Fruit fly (Drosophila melanogaster): ENCODE results near the gene CG2681.

Gene CG2681

DNA sequence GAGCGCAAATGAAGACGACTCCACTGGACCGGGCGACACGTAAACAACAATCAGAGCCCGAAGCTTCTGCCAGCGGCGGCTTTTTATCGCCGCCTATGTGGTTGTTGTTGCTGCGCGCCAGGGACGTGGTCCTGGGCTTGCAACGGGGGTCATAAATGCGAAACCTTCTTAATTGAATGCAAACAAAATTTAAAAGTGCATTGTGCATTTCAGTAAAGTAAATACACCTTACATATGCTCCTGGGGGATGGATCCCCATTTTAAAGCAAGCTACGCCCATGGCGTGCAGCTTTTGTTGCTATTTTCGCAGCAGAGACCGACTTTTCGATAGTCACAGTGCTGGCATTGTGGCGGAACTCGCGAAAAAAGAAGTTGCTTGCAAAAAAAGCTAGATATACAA is 4.8 kb upstream of the CG2681 start, which contains the start of gene Ugalt:
Gene Ugalt (minus strand): TSS at position 160 of the 400 bp plus-strand sequence.
- TF ChIP-seq noc (tag; optimal IDR thresholded peaks at IDR 0.05) = peak; percentile 100

DNA sequence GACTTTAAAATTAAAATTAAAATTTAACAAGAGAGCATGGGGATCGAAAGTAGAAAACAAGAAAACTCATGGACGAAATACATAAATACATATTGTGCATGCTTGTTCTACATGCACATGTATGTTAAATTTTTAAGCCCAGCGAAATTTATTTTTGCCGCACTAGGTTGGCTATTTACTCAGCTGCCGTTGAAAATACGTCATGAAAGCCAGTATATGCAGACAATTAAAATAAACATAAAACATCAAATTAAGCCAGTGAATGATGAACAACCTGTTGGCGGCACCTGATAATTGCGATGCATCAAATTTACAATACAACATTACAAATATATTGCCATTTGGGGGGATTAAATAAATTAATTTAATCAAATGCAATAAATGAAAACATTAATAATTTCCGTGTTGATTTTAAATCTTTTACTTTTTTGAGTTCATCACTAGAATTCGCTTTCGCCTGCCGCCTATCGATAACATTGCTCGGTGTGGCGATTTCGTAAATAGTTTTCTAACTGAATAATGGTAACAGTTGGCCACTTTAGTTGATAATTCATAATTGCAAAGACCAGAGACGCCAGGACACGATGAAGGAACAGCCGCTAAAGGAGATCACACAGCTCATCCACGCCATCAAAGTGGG is 4.2 kb upstream of the CG2681 start, which contains the start of gene eIF2Bbeta:
Gene eIF2Bbeta (plus strand): TSS at position 438 of the 640 bp plus-strand sequence.
- no peak for TF ChIP-seq noc (tag; optimal IDR thresholded peaks at IDR 0.05)

DNA sequence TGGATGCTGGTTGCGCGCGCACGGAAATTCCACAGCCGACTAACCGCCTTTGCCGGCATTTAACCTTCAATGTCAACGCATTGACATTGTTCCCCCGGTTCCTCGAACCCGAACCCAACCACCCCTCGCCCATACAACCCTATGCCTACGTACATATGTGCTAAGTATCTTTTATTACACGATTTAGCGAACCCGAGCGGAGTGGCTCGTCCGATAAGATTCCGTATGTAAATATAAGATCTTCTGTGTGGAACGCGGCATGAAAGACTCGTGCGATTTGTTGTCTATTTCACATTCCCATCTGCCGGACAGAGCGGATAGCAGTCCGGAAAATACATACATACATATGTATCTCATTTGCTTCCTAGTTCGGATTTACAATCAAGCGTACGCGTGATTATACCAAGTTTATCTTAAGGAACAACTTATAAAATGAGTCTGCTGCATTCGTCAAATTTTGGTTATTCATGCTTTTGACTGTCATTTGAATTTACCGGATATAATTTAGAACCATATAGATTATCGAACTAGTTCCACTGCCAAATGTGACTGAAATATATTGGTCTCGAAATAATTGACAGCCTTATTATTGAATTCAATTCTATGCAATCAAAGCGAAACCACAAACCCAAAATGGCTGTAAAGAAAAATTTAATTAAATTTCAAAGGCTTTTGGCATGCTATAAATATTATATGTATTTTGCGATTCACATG is 950 bp upstream of the CG2681 start, which contains the start of gene CG2680:
Gene CG2680 (minus strand): TSS at position 51 of the 714 bp plus-strand sequence.
- no peak for TF ChIP-seq noc (tag; optimal IDR thresholded peaks at IDR 0.05)

DNA sequence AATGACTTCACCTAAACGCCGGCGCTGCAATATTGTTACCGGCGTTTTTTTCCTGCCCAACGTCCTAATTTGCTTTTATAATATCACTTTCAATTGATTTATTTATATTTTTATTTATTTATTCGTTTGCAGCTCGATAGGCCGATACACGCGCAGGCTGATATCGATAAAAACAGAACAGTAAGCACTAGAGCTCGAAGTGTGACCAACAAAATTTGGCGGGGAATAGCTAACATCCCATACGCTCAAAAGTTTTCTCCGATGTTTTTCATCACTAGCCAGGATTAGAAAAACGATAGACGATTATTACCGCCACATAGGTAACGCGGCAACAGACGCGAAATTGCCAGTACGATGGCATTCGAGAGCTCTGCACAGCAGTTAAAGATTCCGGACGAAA is 5.3 kb downstream of the CG2681 start, which contains the start of the genes CG2685 and CG2694:
Gene CG2685 (minus strand): TSS at position 185 of the 400 bp plus-strand sequence.
Gene CG2694 (plus strand): TSS at position 304 of the 400 bp plus-strand sequence.
- TF ChIP-seq noc (tag; optimal IDR thresholded peaks at IDR 0.05) = no peak

DNA sequence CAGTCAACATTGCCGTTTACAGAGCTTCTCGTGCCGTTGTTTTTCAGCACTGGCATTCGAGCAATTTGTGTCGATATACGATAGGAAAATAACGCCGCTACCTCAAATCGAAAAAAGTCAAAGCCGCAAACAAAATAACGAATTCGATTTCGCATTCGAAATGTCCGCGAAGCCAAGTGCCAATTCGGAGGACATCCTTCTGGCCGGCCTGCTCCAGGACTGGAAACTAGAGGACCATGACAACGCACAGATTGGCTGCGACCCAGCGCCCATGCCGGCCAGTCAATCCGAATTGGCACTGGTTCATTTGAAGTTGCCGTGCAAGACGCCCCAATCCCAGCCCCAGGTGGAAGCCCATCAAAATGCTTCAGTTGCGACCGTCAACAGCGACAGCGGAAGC is 6.2 kb downstream of the CG2681 start:
- no peak for TF ChIP-seq noc (tag; optimal IDR thresholded peaks at IDR 0.05)

DNA sequence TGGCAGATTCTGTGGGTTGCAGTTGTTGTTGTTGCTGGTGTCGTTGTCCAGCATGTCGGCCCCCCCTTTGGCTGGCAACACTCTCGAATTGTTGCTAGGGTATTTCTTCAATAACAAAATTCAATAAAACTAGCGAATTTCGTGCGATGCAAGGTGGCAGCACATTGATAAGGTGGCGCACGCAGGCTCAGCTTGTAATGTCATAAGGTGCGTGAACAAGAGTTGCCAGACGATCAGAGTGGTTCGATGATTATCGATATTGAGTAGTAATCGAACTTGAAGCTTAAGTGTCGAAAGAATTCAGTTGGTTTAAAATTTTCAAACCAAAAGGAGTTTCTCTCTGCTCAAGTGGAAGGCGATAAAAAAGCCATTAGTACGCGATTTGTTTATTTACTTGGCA is 11.6 kb downstream of the CG2681 start, which contains the start of gene CG2701:
Gene CG2701 (minus strand): TSS at position 206 of the 400 bp plus-strand sequence.
- no peak for TF ChIP-seq noc (tag; optimal IDR thresholded peaks at IDR 0.05)

DNA sequence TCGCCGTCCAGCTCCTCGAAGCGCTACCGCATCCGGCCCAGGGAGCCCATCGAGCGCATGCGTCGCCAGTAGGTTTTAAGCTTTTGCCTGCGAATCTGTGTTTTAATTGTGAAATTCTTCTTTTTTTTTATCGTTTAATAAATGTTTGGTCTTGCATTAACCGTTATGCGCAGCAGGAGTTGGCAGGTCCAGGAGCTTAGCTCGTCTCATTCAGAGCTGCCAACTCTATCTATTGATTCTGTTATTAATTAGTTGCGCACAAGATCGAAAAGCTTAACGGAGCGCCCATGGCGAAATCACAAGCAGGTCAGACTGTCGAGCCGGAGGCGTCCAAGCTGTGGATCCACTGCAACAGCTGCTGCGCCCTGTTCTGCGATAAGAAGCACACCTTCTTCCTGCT is 17.9 kb downstream of the CG2681 start, which contains the start of gene vilya:
Gene vilya (plus strand): TSS at position 259 of the 400 bp plus-strand sequence.
- TF ChIP-seq noc (tag; optimal IDR thresholded peaks at IDR 0.05) = no peak

DNA sequence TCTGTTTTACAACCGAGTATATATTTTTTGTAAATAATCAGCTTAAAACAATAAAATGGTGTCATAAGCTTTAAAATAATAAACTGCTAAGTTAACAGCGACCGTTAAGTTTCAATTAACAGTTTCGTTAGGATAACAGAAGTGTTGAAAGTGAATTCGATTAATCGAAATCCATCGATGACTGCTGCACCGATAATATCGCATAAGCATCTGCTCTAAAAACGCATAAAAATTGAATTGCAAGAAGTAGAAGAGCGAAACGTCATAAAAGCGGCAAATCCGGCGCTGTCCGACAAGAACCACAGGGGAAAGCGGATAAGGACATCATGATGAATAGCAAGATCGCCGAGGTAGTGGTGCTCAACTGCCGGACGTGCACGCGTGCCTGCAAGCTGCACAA is 19.0 kb downstream of the CG2681 start, which contains the start of gene dwg:
Gene dwg (plus strand): TSS at position 193 of the 400 bp plus-strand sequence.
- no peak for TF ChIP-seq noc (tag; optimal IDR thresholded peaks at IDR 0.05)

DNA sequence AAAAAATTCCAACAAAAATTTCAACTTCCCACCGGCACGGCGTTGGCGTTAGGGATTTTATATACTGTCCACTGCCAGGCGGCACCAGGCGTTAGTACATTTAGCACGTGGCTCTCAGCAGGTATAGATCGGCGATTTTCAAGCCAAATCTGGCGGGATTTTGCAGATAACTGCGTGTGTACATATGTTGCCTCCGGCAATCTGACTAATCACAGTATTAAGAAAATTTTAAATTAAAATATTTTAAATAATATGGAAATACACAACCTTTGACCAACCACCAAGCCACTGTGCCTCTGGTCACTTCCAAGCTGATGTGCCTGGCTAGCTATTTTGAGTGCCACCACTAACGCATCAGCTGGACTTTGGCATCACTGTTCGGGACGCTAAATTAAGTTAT is 23.6 kb downstream of the CG2681 start, which contains the start of the genes ttm50 and CG2712:
Gene ttm50 (minus strand): TSS at position 64 of the 400 bp plus-strand sequence.
Gene CG2712 (plus strand): TSS at position 343 of the 400 bp plus-strand sequence.
- peak; percentile 58 for TF ChIP-seq noc (tag; optimal IDR thresholded peaks at IDR 0.05)

DNA sequence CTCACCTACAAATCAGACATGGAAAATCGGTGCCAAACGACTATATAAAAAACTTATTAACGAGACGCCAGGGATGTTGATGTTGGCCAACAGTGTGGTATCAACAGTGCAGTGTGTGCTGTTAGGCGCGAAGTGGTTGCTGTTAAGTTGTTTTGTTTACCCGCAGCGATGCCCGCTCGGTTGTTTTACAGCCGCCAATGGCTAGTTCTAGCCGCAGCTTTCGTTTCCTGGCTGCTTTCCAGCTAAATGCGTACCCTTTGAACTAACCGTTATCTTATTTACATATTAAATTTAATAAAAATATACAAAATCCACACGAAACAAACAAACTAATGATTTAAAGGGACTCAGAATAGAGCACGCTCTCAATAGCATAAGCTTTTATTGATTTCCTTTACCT is 30.2 kb downstream of the CG2681 start, which contains the start of gene crm:
Gene crm (minus strand): TSS at position 111 of the 400 bp plus-strand sequence.
- TF ChIP-seq noc (tag; optimal IDR thresholded peaks at IDR 0.05) = no peak

DNA sequence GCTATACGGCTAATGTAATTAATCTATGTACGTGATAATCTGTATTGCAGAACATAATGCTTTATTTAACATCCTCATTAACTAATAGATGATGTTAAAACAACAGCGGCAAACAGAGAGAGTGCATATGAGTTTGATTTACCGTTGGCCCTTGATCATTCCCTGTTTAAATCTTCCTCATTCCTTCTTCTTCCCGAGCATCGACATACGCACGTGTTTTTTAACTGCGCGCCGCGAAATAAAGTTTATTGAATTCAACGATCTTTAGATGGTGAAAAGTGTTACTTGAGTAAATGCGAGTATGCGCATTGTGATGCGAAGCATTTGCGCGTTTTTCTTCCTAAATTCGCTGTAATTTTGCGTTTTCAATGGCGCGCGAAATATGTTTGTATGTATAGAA is 31.6 kb downstream of the CG2681 start, which contains the start of gene kirre:
Gene kirre (plus strand): TSS at position 301 of the 400 bp plus-strand sequence.
- TF ChIP-seq noc (tag; optimal IDR thresholded peaks at IDR 0.05) = no peak

DNA sequence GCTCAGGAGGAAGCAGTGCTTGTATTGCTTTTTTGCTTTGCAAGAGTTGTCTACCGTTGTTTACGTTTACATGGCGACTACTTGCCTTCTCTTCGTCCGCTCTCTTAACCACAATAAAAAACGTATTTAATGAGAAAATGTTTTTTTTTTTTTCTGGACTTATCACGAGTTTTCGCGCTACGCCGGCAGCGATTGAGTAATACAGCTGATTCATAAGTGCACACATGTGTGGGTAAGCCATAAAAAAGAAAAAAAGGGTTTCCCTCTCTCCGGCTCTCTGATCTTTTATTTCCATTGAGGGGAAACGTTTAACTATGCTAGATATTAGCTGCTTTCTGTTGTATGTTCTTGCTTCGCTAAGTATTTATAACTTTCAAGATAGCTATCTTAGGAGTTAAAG is 33.6 kb downstream of the CG2681 start:
- TF ChIP-seq noc (tag; optimal IDR thresholded peaks at IDR 0.05) = no peak

DNA sequence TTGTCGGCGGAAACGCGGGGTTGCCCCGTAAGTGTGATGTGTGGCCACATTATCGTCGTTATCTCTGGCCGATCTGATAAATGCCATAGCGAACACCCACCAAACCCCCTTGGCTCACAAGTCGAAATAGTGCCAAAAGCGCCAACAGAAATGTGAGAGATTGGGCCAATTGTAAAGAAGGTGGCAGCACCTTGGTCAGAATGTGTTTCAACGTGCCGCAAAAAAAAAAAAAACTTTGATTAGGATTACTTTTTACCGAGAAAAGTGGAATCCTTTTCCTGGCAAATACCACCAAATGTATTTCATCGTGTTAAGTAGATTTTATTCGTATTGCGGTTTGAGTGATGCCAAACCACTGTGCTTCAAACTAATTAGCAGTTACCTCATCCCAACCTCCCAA is 34.5 kb downstream of the CG2681 start:
- TF ChIP-seq noc (tag; optimal IDR thresholded peaks at IDR 0.05) = peak; percentile 89

DNA sequence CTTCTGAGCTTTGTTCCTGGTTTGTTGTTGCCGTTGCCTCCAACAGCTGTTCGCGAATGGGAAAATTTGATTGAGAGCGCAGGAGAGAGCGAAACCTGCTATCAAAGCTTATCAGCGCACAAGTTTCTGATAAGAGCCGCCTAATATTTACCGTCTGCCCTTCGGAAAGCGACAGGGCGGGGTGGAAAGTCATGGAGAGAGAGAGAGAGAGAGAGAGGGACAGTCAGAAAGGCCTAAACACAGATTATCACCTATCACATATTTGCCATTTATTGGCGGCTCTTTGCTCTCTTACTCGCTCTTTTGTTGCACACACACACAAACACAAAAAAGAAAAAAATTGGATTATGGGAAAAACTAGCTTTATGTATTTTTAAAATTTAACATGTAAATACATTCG is 35.1 kb downstream of the CG2681 start:
- TF ChIP-seq noc (tag; optimal IDR thresholded peaks at IDR 0.05) = no peak

DNA sequence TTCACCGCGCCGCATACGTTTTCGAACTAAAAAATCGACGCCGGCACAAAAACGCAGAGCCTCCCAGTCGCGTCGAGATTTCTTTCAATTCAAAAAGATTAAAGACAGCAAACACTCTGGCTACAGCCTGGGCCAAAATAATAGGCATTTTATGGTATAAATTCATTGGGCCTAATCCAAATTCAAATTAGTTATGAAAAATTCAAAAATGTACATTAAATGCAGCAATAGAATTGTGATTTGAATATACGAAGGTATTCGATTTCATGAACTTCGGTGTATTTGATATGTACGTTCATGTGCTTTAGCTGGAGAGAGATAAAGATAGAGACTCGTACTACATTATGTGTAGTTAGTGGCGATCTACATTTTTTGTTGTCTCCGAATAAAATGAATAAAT is 35.6 kb downstream of the CG2681 start, which contains the start of gene Syx4:
Gene Syx4 (minus strand): TSS at position 35 of the 400 bp plus-strand sequence.
- TF ChIP-seq noc (tag; optimal IDR thresholded peaks at IDR 0.05) = peak; percentile 93

DNA sequence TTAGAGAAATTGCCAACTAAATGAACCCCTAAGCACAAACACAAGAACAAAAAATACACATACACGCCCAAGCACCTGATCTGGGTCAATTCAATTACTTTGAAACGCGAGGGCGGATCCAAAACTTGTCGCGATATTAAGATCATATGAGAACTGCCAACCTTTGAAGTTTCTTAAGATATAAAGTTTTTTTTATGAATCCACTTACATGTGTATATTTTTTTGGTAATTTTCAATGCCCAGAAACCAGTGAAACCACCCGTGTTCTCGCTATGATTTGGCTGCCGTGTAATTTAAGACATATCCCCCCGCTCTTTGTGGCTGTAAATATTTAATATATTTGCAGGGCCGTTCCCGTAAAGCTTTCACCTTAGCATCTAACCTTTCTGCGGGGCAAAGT is 41.2 kb downstream of the CG2681 start:
- no peak for TF ChIP-seq noc (tag; optimal IDR thresholded peaks at IDR 0.05)

All from whole organism, larva.